Worm (Caenorhabditis elegans): ENCODE measurements around the gene str-173.

Gene str-173

ce11 chrIV:4821843-4822242 is 39.7 kb upstream of the str-173 start:
- TF ChIP-seq hlh-26 (GFP tag; conservative IDR thresholded peaks at IDR 0.05), result no peak
- no peak for TF ChIP-seq rcor-1 (GFP tag; IDR thresholded peaks at IDR 0.05)
- TF ChIP-seq Y53G8AR.9 (GFP tag; conservative IDR thresholded peaks at IDR 0.05), result no peak
- no peak for TF ChIP-seq mcd-1 (GFP tag; IDR thresholded peaks at IDR 0.05)
- no peak for TF ChIP-seq tbp1 (GFP tag; optimal IDR thresholded peaks at IDR 0.05)
- TF ChIP-seq let-607 (tag; optimal IDR thresholded peaks at IDR 0.05), result peak in 1 of 2 experiments; percentile 24
- peak; percentile 2 for TF ChIP-seq unc-62 (GFP tag; optimal IDR thresholded peaks at IDR 0.05)
- no peak for TF ChIP-seq egl-44 (GFP tag; IDR thresholded peaks at IDR 0.05)
- TF ChIP-seq nhr-80 (tag; optimal IDR thresholded peaks at IDR 0.05), result peak; percentile 81
- TF ChIP-seq D2030.7 (GFP tag; IDR thresholded peaks at IDR 0.05), result no peak

DNA sequence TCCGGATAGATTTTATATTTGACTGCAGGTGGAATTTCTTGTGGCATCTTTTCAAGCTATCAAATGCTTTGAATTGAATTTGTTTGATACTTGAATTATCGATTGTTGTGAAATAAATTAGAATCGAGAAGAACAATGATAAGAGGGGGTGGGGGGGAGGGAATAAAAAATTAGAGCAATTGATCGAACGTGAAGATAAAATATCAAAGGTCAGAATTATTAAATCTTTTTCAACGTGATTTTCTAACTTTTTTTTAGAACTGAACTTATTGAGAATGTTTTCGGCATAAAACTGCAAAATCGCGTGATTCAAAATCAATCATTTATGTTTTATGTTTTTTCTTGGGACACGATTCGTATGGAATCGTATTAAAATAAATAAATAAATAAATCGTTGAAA is 34.4 kb upstream of the str-173 start, which contains the start of gene mpz-4:
mpz-4 (minus strand) TSS at position 101 of the 400 bp plus-strand sequence.
- TF ChIP-seq lin-35 (GFP tag; optimal IDR thresholded peaks at IDR 0.05) (no peak), F10E7.11 (tag; optimal IDR thresholded peaks at IDR 0.05) (no peak), nhr-27 (tag; optimal IDR thresholded peaks at IDR 0.05) (no peak), sdz-38 (tag; optimal IDR thresholded peaks at IDR 0.05) (no peak), chd-7 (tag; optimal IDR thresholded peaks at IDR 0.05) (no peak), attf-5 (GFP tag; optimal IDR thresholded peaks at IDR 0.05) (no peak), madf-8 (GFP tag; conservative IDR thresholded peaks at IDR 0.05) (no peak), fkh-3 (tag; optimal IDR thresholded peaks at IDR 0.05) (no peak), rec-8 (tag; optimal IDR thresholded peaks at IDR 0.05) (no peak), ama-1 (optimal IDR thresholded peaks at IDR 0.05) (no peak), ama-1 (GFP tag; optimal IDR thresholded peaks at IDR 0.05) (no peak), B0336.3 (GFP tag; IDR thresholded peaks at IDR 0.05) (no peak), athp-1 (tag; optimal IDR thresholded peaks at IDR 0.05) (no peak), ceh-79 (tag; optimal IDR thresholded peaks at IDR 0.05) (no peak), hlh-12 (tag; optimal IDR thresholded peaks at IDR 0.05) (no peak), rpc-1 (optimal IDR thresholded peaks at IDR 0.05) (no peak), rpc-1 (tag; optimal IDR thresholded peaks at IDR 0.05) (no peak), hrde-1 (tag; optimal IDR thresholded peaks at IDR 0.05; ENCODE audit: borderline replicate concordance) (no peak), B0019.2 (GFP tag; conservative IDR thresholded peaks at IDR 0.05) (no peak), efl-1 (GFP tag; optimal IDR thresholded peaks at IDR 0.05) (no peak)

DNA sequence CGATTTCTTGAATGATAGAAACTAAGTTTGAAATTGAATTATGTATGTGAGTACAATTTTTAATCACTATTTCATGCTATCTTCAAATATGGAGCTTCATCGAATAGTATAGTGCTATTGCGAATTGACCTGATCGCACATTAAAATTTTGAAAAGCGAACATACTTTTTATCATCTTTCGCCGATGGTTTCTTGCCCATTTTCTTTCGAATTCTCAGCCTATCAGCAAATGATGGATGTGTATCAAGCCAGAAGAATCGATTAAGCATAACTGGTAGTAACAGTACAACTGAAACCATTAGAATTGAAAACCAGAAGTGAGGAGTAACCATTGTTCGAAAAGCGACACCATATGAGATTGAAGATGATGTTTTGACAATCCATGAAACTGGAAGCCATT is 31.9 kb upstream of the str-173 start:
- no peak for TF ChIP-seq B0035.1 (tag; optimal IDR thresholded peaks at IDR 0.05)

- no peak for TF ChIP-seq F10E7.11 (tag; optimal IDR thresholded peaks at IDR 0.05)
- no peak for TF ChIP-seq madf-10 (tag; optimal IDR thresholded peaks at IDR 0.05)
- no peak for TF ChIP-seq F52B5.7 (tag; optimal IDR thresholded peaks at IDR 0.05)
- peak; percentile 61 for TF ChIP-seq nhr-80 (tag; optimal IDR thresholded peaks at IDR 0.05)
These were observed 19.5 kb upstream of the str-173 start for ce11 chrIV:4842030-4842429.

- TF ChIP-seq B0019.2 (GFP tag; conservative IDR thresholded peaks at IDR 0.05), result no peak
- TF ChIP-seq madf-3 (GFP tag; IDR thresholded peaks at IDR 0.05), result no peak
- no peak for TF ChIP-seq egrh-3 (GFP tag; IDR thresholded peaks at IDR 0.05)
- TF ChIP-seq dox-1 (GFP tag; IDR thresholded peaks at IDR 0.05), result no peak
- no peak for TF ChIP-seq F37B4.10 (GFP tag; IDR thresholded peaks at IDR 0.05)
- no peak for TF ChIP-seq C06A6.2 (GFP tag; conservative IDR thresholded peaks at IDR 0.05)
- TF ChIP-seq F33H1.4 (GFP tag; IDR thresholded peaks at IDR 0.05), result no peak
- no peak for TF ChIP-seq ztf-6 (GFP tag; IDR thresholded peaks at IDR 0.05)
- no peak for TF ChIP-seq attf-5 (GFP tag; optimal IDR thresholded peaks at IDR 0.05)
- no peak for TF ChIP-seq akir-1 (GFP tag; optimal IDR thresholded peaks at IDR 0.05)
- no peak for TF ChIP-seq Y95B8A.8 (GFP tag; IDR thresholded peaks at IDR 0.05)
These were observed 14.8 kb upstream of the str-173 start, which contains the start of gene tat-2 for ce11 chrIV:4846793-4847192. Gene tat-2 (minus strand): TSS chrIV:4846893.

All from whole organism, young adult.